Worm (Caenorhabditis elegans) whole organism, L4 larva: ENCODE data around the gene H12D21.5.

Experiments
- F49E8.2 ChIP-seq: sonication (generic microtip); optimal IDR thresholded peaks from 2 replicates; lab custom pipeline; 2016; ENCODE audit warnings: missing compliant biosample characterization, mild to moderate bottlenecking, missing genetic modification characterization, borderline replicate concordance
- R02D3.7 ChIP-seq: fragments of 150-350 bp; sonication (generic microtip); optimal IDR thresholded peaks from 3 replicates; lab custom pipeline; 2014; ENCODE audit warnings: missing biosample characterization, missing genetic modification characterization
- Y5F2A.4 ChIP-seq: fragments of 200-800 bp; sonication (Bioruptor generic); optimal IDR thresholded peaks from 2 replicates; lab custom pipeline; 2018; ENCODE audit warnings: mild to moderate bottlenecking, missing genetic modification characterization, missing compliant biosample characterization
- aha-1 ChIP-seq: fragments of 150-350 bp; peaks from one replicate; lab custom pipeline; 2014; ENCODE audit warnings: missing biosample characterization, missing genetic modification characterization
- ama-1 ChIP-seq: fragments of 150-350 bp; optimal IDR thresholded peaks from 2 replicates; lab custom pipeline; 2014; ENCODE audit warnings: inconsistent platforms, mixed read lengths
- arid-1 ChIP-seq: fragments of 200-800 bp; sonication (Bioruptor generic); conservative IDR thresholded peaks from 2 replicates; pipeline ENCODE4 v1.3.6; 2022; ENCODE audit warnings: missing genetic modification reagents, missing genetic modification characterization, missing compliant biosample characterization
- attf-4 ChIP-seq: sonication (generic microtip); optimal IDR thresholded peaks from 3 replicates; lab custom pipeline; 2017; ENCODE audit warnings: missing biosample characterization, missing genetic modification characterization
- ceh-20 ChIP-seq: fragments of 200-800 bp; sonication (Bioruptor generic); IDR thresholded peaks from 2 replicates; pipeline ENCODE4 v1.3.6; 2022; ENCODE audit warnings: missing genetic modification reagents, missing genetic modification characterization, missing compliant biosample characterization
- ceh-28 ChIP-seq: fragments of 150-350 bp; optimal IDR thresholded peaks from 2 replicates; lab custom pipeline; 2014; ENCODE audit warnings: missing biosample characterization, missing genetic modification reagents, missing genetic modification characterization
- ceh-32 ChIP-seq: sonication (generic microtip); optimal IDR thresholded peaks from 2 replicates; lab custom pipeline; 2016; ENCODE audit warnings: mild to moderate bottlenecking, missing genetic modification characterization, missing compliant biosample characterization; ENCODE audit not compliant: poor library complexity
- ceh-44 ChIP-seq: fragments of 200-800 bp; sonication (Bioruptor generic); IDR thresholded peaks from 2 replicates; pipeline ENCODE4 v1.3.6; 2022; ENCODE audit warnings: missing genetic modification reagents, missing genetic modification characterization, missing compliant biosample characterization
- ces-1 ChIP-seq: fragments of 150-350 bp; sonication (generic microtip); optimal IDR thresholded peaks from 4 replicates; lab custom pipeline; 2014; ENCODE audit warnings: missing biosample characterization, missing genetic modification reagents, missing genetic modification characterization
- ctbp-1 ChIP-seq: fragments of 200-800 bp; sonication (Bioruptor generic); IDR thresholded peaks from 2 replicates; pipeline ENCODE4 v1.3.6; 2022; ENCODE audit warnings: missing genetic modification reagents, missing genetic modification characterization, missing compliant biosample characterization
- daf-12 ChIP-seq: fragments of 150-350 bp; optimal IDR thresholded peaks from 2 replicates; lab custom pipeline; 2014; ENCODE audit warnings: missing biosample characterization, missing genetic modification reagents, missing genetic modification characterization
- daf-16 ChIP-seq, 3 experiments: sonication (generic microtip); optimal IDR thresholded peaks; 2 replicates each; lab custom pipeline; 2016 to 2017; ENCODE audit warnings: missing genetic modification characterization in 3 of 3, missing genetic modification reagents in 3 of 3, mild to moderate bottlenecking in 2 of 3, missing compliant biosample characterization in 2 of 3, missing biosample characterization in 1 of 3, moderate library complexity in 1 of 3
- dmd-6 ChIP-seq: fragments of 200-800 bp; sonication (Bioruptor generic); IDR thresholded peaks from 2 replicates; pipeline ENCODE4 v1.3.6; 2022; ENCODE audit warnings: missing genetic modification reagents, missing genetic modification characterization, missing compliant biosample characterization
- dpl-1 ChIP-seq: fragments of 150-350 bp; optimal IDR thresholded peaks from 2 replicates; lab custom pipeline; 2014; ENCODE audit warnings: missing biosample characterization, missing genetic modification reagents, missing genetic modification characterization
- dve-1 ChIP-seq: sonication (generic microtip); optimal IDR thresholded peaks from 2 replicates; lab custom pipeline; 2017; ENCODE audit warnings: antibody characterized with exemption, mild to moderate bottlenecking, missing genetic modification characterization, missing compliant biosample characterization; ENCODE audit not compliant: insufficient read depth
- egl-27 ChIP-seq: sonication (generic microtip); optimal IDR thresholded peaks from 3 replicates; lab custom pipeline; 2017; ENCODE audit warnings: missing biosample characterization, missing genetic modification reagents, missing genetic modification characterization
- egl-43 ChIP-seq: fragments of 200-800 bp; sonication (Bioruptor generic); IDR thresholded peaks from 2 replicates; pipeline ENCODE4 v1.3.6; 2022; ENCODE audit warnings: missing genetic modification reagents, missing genetic modification characterization, missing compliant biosample characterization
- hif-1 ChIP-seq, 2 experiments: sonication (generic microtip); optimal IDR thresholded peaks; 2 replicates each; lab custom pipeline; 2016 to 2017; ENCODE audit warnings: missing compliant biosample characterization in 2 of 2, missing genetic modification characterization in 2 of 2, missing genetic modification reagents in 2 of 2, missing genotype in 2 of 2, mild to moderate bottlenecking in 1 of 2
- hlh-11 ChIP-seq: fragments of 200-800 bp; sonication (Bioruptor generic); optimal IDR thresholded peaks from 2 replicates; lab custom pipeline; 2018; ENCODE audit warnings: mild to moderate bottlenecking, missing genetic modification characterization, missing compliant biosample characterization
- hmg-1.1 ChIP-seq: fragments of 200-800 bp; sonication (Bioruptor generic); IDR thresholded peaks from 2 replicates; pipeline ENCODE4 v1.3.6; 2022; ENCODE audit warnings: missing genetic modification reagents, missing genetic modification characterization, missing compliant biosample characterization
- jun-1 ChIP-seq: fragments of 150-350 bp; optimal IDR thresholded peaks from 2 replicates; lab custom pipeline; 2014; ENCODE audit warnings: missing biosample characterization, missing genetic modification reagents, missing genetic modification characterization
- lim-7 ChIP-seq: fragments of 200-800 bp; sonication (Bioruptor generic); IDR thresholded peaks from 2 replicates; pipeline ENCODE4 v1.3.6; 2022; ENCODE audit warnings: missing genetic modification characterization, missing compliant biosample characterization
- lin-13 ChIP-seq: fragments of 150-350 bp; optimal IDR thresholded peaks from 2 replicates; lab custom pipeline; 2014; ENCODE audit warnings: missing biosample characterization, missing genetic modification reagents, missing genetic modification characterization
- lin-15B ChIP-seq: fragments of 150-350 bp; sonication (generic microtip); optimal IDR thresholded peaks from 3 replicates; lab custom pipeline; 2014; ENCODE audit warnings: missing biosample characterization, missing genetic modification characterization
- lin-29 ChIP-seq: fragments of 200-800 bp; sonication (Bioruptor generic); IDR thresholded peaks from 2 replicates; pipeline ENCODE4 v1.3.6; 2022; ENCODE audit warnings: missing genetic modification reagents, missing genetic modification characterization, missing compliant biosample characterization
- lin-38 ChIP-seq: fragments of 200-800 bp; sonication (Bioruptor generic); IDR thresholded peaks from 2 replicates; pipeline ENCODE4 v1.3.6; 2022; ENCODE audit warnings: missing genetic modification reagents, missing genetic modification characterization, missing compliant biosample characterization
- lin-39 ChIP-seq: fragments of 150-350 bp; optimal IDR thresholded peaks from 2 replicates; lab custom pipeline; 2014; ENCODE audit warnings: missing biosample characterization, missing genetic modification reagents, missing genetic modification characterization
- lir-3 ChIP-seq: sonication (generic microtip); optimal IDR thresholded peaks from 2 replicates; lab custom pipeline; 2016; ENCODE audit warnings: mild to moderate bottlenecking, missing genetic modification characterization, missing compliant biosample characterization
- madf-5 ChIP-seq, 2 experiments: fragments of 200-800 bp; sonication (Bioruptor generic); IDR thresholded peaks; 2 replicates each; pipeline ENCODE4 v1.3.6; 2022; ENCODE audit warnings: missing compliant biosample characterization in 2 of 2, missing genetic modification characterization in 2 of 2
- mxl-2 ChIP-seq: fragments of 200-800 bp; sonication (Bioruptor generic); conservative IDR thresholded peaks from 2 replicates; pipeline ENCODE4 v1.3.6; 2022; ENCODE audit warnings: missing genetic modification reagents, missing genetic modification characterization, missing compliant biosample characterization
- mxl-3 ChIP-seq: fragments of 200-800 bp; sonication (Bioruptor generic); optimal IDR thresholded peaks from 2 replicates; lab custom pipeline; 2018; ENCODE audit warnings: mild to moderate bottlenecking, missing genetic modification characterization, missing compliant biosample characterization
- nhr-11 ChIP-seq: fragments of 150-350 bp; optimal IDR thresholded peaks from 2 replicates; lab custom pipeline; 2014; ENCODE audit warnings: missing biosample characterization, missing genetic modification characterization
- nhr-25 ChIP-seq: sonication (generic microtip); optimal IDR thresholded peaks from 2 replicates; lab custom pipeline; 2017; ENCODE audit warnings: missing genetic modification characterization, mild to moderate bottlenecking, missing compliant biosample characterization, antibody characterized with exemption, moderate library complexity, borderline replicate concordance; ENCODE audit not compliant: insufficient read depth
- nhr-41 ChIP-seq: fragments of 200-800 bp; sonication (Bioruptor generic); IDR thresholded peaks from 2 replicates; pipeline ENCODE4 v1.3.6; 2022; ENCODE audit warnings: missing genetic modification reagents, missing genetic modification characterization, missing compliant biosample characterization
- nhr-42 ChIP-seq: fragments of 200-800 bp; sonication (Bioruptor generic); IDR thresholded peaks from 2 replicates; pipeline ENCODE4 v1.3.6; 2022; ENCODE audit warnings: missing genetic modification characterization, missing compliant biosample characterization
- nhr-48 ChIP-seq: sonication (generic microtip); optimal IDR thresholded peaks from 2 replicates; lab custom pipeline; 2016; ENCODE audit warnings: mild to moderate bottlenecking, missing genetic modification characterization, missing compliant biosample characterization
- nhr-76 ChIP-seq: fragments of 150-350 bp; optimal IDR thresholded peaks from 2 replicates; lab custom pipeline; 2014; ENCODE audit warnings: missing biosample characterization, missing genetic modification characterization
- pha-4 ChIP-seq, 2 experiments: fragments of 150-350 bp in 1 of 2; fragments of 200-800 bp in 1 of 2; sonication (Bioruptor generic) in 1 of 2; IDR thresholded peaks in 1 of 2; optimal IDR thresholded peaks in 1 of 2; 2 replicates each; pipeline versions ENCODE4 v1.3.6 to Lab custom; 2014 to 2022; ENCODE audit warnings: missing genetic modification characterization in 2 of 2, missing genetic modification reagents in 2 of 2, missing biosample characterization in 1 of 2, missing compliant biosample characterization in 1 of 2
- php-3 ChIP-seq: fragments of 200-800 bp; sonication (Bioruptor generic); IDR thresholded peaks from 2 replicates; pipeline ENCODE4 v1.3.6; 2022; ENCODE audit warnings: missing genetic modification reagents, missing genetic modification characterization, missing compliant biosample characterization
- snpc-1.2 ChIP-seq: fragments of 200-800 bp; sonication (Bioruptor generic); IDR thresholded peaks from 2 replicates; pipeline ENCODE4 v1.3.6; 2022; ENCODE audit warnings: missing genetic modification reagents, missing genetic modification characterization, missing compliant biosample characterization
- tra-1 ChIP-seq: fragments of 200-800 bp; sonication (Bioruptor generic); IDR thresholded peaks from 2 replicates; pipeline ENCODE4 v1.3.6; 2022; ENCODE audit warnings: missing genetic modification reagents, missing genetic modification characterization, missing compliant biosample characterization
- unc-39 ChIP-seq: sonication (generic microtip); optimal IDR thresholded peaks from 2 replicates; lab custom pipeline; 2017; ENCODE audit warnings: missing biosample characterization, missing genetic modification characterization
- unc-62 ChIP-seq, 3 experiments: fragments of 150-350 bp in 1 of 3; sonication (generic microtip); optimal IDR thresholded peaks in 2 of 3; peaks in 1 of 3; 1 replicate in 1 of 3; 2 replicates in 2 of 3; lab custom pipeline; 2014 to 2017; ENCODE audit warnings: missing biosample characterization in 3 of 3, missing genetic modification characterization in 3 of 3, missing genetic modification reagents in 3 of 3, missing genotype in 1 of 3
- zag-1 ChIP-seq: fragments of 150-350 bp; optimal IDR thresholded peaks from 2 replicates; lab custom pipeline; 2014; ENCODE audit warnings: missing biosample characterization, missing genetic modification characterization
- zfp-2 ChIP-seq: sonication (generic microtip); optimal IDR thresholded peaks from 2 replicates; lab custom pipeline; 2016; ENCODE audit warnings: mild to moderate bottlenecking, missing genetic modification characterization, missing compliant biosample characterization
- ztf-7 ChIP-seq: fragments of 150-350 bp; optimal IDR thresholded peaks from 2 replicates; lab custom pipeline; 2014; ENCODE audit warnings: missing biosample characterization, missing genetic modification characterization

H12D21.5 gene

DNA sequence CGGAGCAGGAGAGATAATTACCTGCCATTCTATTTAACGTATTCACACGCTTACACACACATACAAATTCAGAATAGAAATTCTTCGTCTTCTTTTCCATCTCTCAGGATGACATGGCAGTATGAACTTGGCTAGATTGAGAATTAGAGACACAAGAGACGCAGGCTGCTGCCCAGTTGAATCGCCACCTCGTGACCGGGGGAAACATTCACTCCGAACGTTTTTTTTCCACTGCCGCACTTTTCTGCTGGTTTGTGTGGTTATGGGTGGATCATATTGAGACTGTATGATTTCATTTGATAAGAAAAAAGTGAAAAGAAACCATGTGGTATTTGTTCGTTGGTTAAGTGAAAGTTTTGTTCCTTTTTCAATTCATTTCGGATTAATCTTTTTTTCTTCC is 44.2 kb upstream of the H12D21.5 start (continued):
- TF ChIP-seq pha-4 (GFP tag; IDR thresholded peaks at IDR 0.05; lab: Robert Waterston, UW), result no peak
- peak; percentile 67 for TF ChIP-seq pha-4 (tag; optimal IDR thresholded peaks at IDR 0.05; lab: Kevin White, UChicago)
- no peak for TF ChIP-seq lin-15B
- peak; percentile 46 for TF ChIP-seq jun-1 (tag; lab: Kevin White, UChicago)
- TF ChIP-seq aha-1 (tag; lab: Kevin White, UChicago), result peak; percentile 99
- TF ChIP-seq dmd-6, result peak; percentile 84
- TF ChIP-seq daf-16 (GFP tag; optimal IDR thresholded peaks at IDR 0.05; lab: Kevin White, UChicago), result no peak
- peak; percentile 74 for TF ChIP-seq daf-16 (tag; optimal IDR thresholded peaks at IDR 0.05; lab: Kevin White, UChicago)
- TF ChIP-seq ceh-44 (GFP tag; lab: Robert Waterston, UW), result no peak
- no peak for TF ChIP-seq ceh-32 (tag; lab: Kevin White, UChicago)
- peak; percentile 53 for TF ChIP-seq lin-13 (GFP tag; lab: Kevin White, UChicago)
- TF ChIP-seq R02D3.7 (tag; lab: Kevin White, UChicago), result no peak
- TF ChIP-seq F49E8.2 (tag; lab: Kevin White, UChicago), result no peak
- no peak for TF ChIP-seq ceh-28 (tag; lab: Kevin White, UChicago)
- no peak for TF ChIP-seq daf-12 (tag; lab: Kevin White, UChicago)
- no peak for TF ChIP-seq zag-1 (tag; lab: Kevin White, UChicago)
- TF ChIP-seq nhr-76, result no peak
- TF ChIP-seq hif-1 (tag; optimal IDR thresholded peaks at IDR 0.05; lab: Kevin White, UChicago), result peak in 1 of 2 experiments; percentile 61
- TF ChIP-seq lin-38 (GFP tag; lab: Robert Waterston, UW), result 0 out of 2 replicates have a peak, but pooled peaks have one; percentile 18
- no peak for TF ChIP-seq lin-29 (GFP tag; lab: Robert Waterston, UW)
- TF ChIP-seq nhr-42, result no peak
- 0 out of 2 replicates have a peak, but pooled peaks have one; percentile 12 for TF ChIP-seq nhr-41 (GFP tag; lab: Robert Waterston, UW)
- peak in 1 of 2 experiments; percentile 98 for TF ChIP-seq unc-62 (GFP tag; optimal IDR thresholded peaks at IDR 0.05 in 1 of 2; lab: Kevin White, UChicago)
- peak; percentile 23 for TF ChIP-seq unc-62 (tag; optimal IDR thresholded peaks at IDR 0.05; lab: Kevin White, UChicago)
- no peak for TF ChIP-seq lim-7 (GFP tag; lab: Robert Waterston, UW)
- TF ChIP-seq Y5F2A.4, result no peak
- TF ChIP-seq ztf-7, result no peak
- no peak for TF ChIP-seq arid-1 (GFP tag; lab: Robert Waterston, UW)
- TF ChIP-seq ama-1 (lab: Kevin White, UChicago), result peak; percentile 69
- peak; percentile 97 for TF ChIP-seq hlh-11 (tag; lab: Kevin White, UChicago)
- no peak for TF ChIP-seq lin-39
- no peak for TF ChIP-seq zfp-2 (tag; lab: Kevin White, UChicago)
- TF ChIP-seq attf-4 (tag; lab: Kevin White, UChicago), result no peak
- TF ChIP-seq nhr-11 (tag; lab: Kevin White, UChicago), result peak; percentile 65
- TF ChIP-seq dpl-1 (GFP tag; lab: Kevin White, UChicago), result peak; percentile 31
- peak; percentile 85 for TF ChIP-seq nhr-48 (tag; lab: Kevin White, UChicago)
- TF ChIP-seq tra-1 (GFP tag; lab: Robert Waterston, UW), result peak; percentile 86
- TF ChIP-seq dve-1 (tag; lab: Kevin White, UChicago), result peak; percentile 91
- TF ChIP-seq unc-39 (tag; lab: Kevin White, UChicago), result no peak
- no peak for TF ChIP-seq nhr-25
- TF ChIP-seq php-3 (GFP tag; lab: Robert Waterston, UW), result no peak
- TF ChIP-seq hmg-1.1, result peak; percentile 75
- TF ChIP-seq snpc-1.2 (GFP tag; lab: Robert Waterston, UW), result no peak
- TF ChIP-seq mxl-3 (GFP tag; lab: Kevin White, UChicago), result peak; percentile 96
- TF ChIP-seq lir-3, result no peak
- TF ChIP-seq madf-5 (GFP tag; IDR thresholded peaks at IDR 0.05; lab: Robert Waterston, UW), result no peak
- TF ChIP-seq mxl-2 (GFP tag; lab: Robert Waterston, UW), result 0 out of 2 replicates have a peak, but pooled peaks have one; percentile 34
- 0 out of 2 replicates have a peak, but pooled peaks have one; percentile 33 for TF ChIP-seq egl-43 (GFP tag; lab: Robert Waterston, UW)
- peak; percentile 82 for TF ChIP-seq ceh-20 (GFP tag; lab: Robert Waterston, UW)
- TF ChIP-seq ces-1 (GFP tag; lab: Kevin White, UChicago), result no peak
- peak; percentile 68 for TF ChIP-seq ctbp-1 (GFP tag; lab: Robert Waterston, UW)
- TF ChIP-seq egl-27, result no peak
